Worm (Caenorhabditis elegans) whole organism, L4 larva: Measurements from ENCODE around the gene C26D10.7.

ENCODE experiments used
- F49E8.2 ChIP-seq: sonication (generic microtip); optimal IDR thresholded peaks from 2 replicates; lab custom pipeline; 2016; ENCODE audit warnings: missing compliant biosample characterization, mild to moderate bottlenecking, missing genetic modification characterization, borderline replicate concordance
- R02D3.7 ChIP-seq: fragments of 150-350 bp; sonication (generic microtip); optimal IDR thresholded peaks from 3 replicates; lab custom pipeline; 2014; ENCODE audit warnings: missing biosample characterization, missing genetic modification characterization
- Y5F2A.4 ChIP-seq: fragments of 200-800 bp; sonication (Bioruptor generic); optimal IDR thresholded peaks from 2 replicates; lab custom pipeline; 2018; ENCODE audit warnings: mild to moderate bottlenecking, missing genetic modification characterization, missing compliant biosample characterization
- Y75B8A.6 ChIP-seq: fragments of 200-800 bp; sonication (Bioruptor generic); IDR thresholded peaks from 2 replicates; pipeline ENCODE4 v1.3.6; 2022; ENCODE audit warnings: missing genetic modification reagents, missing genetic modification characterization, missing compliant biosample characterization
- ZK546.5 ChIP-seq, 2 experiments: sonication (generic microtip); optimal IDR thresholded peaks; 2 replicates each; lab custom pipeline; 2017; ENCODE audit warnings: missing biosample characterization in 2 of 2, missing genetic modification characterization in 2 of 2
- aha-1 ChIP-seq: fragments of 150-350 bp; peaks from one replicate; lab custom pipeline; 2014; ENCODE audit warnings: missing biosample characterization, missing genetic modification characterization
- attf-4 ChIP-seq: sonication (generic microtip); optimal IDR thresholded peaks from 3 replicates; lab custom pipeline; 2017; ENCODE audit warnings: missing biosample characterization, missing genetic modification characterization
- ceh-28 ChIP-seq: fragments of 150-350 bp; optimal IDR thresholded peaks from 2 replicates; lab custom pipeline; 2014; ENCODE audit warnings: missing biosample characterization, missing genetic modification reagents, missing genetic modification characterization
- ces-1 ChIP-seq: fragments of 150-350 bp; sonication (generic microtip); optimal IDR thresholded peaks from 4 replicates; lab custom pipeline; 2014; ENCODE audit warnings: missing biosample characterization, missing genetic modification reagents, missing genetic modification characterization
- daf-16 ChIP-seq, 3 experiments: sonication (generic microtip); optimal IDR thresholded peaks; 2 replicates each; lab custom pipeline; 2016 to 2017; ENCODE audit warnings: missing genetic modification characterization in 3 of 3, missing genetic modification reagents in 3 of 3, mild to moderate bottlenecking in 2 of 3, missing compliant biosample characterization in 2 of 3, missing biosample characterization in 1 of 3, moderate library complexity in 1 of 3
- daf-19 ChIP-seq: fragments of 200-800 bp; sonication (Bioruptor generic); conservative IDR thresholded peaks from 2 replicates; pipeline ENCODE4 v1.3.6; 2022; ENCODE audit warnings: missing genetic modification characterization, missing compliant biosample characterization
- dpl-1 ChIP-seq: fragments of 150-350 bp; optimal IDR thresholded peaks from 2 replicates; lab custom pipeline; 2014; ENCODE audit warnings: missing biosample characterization, missing genetic modification reagents, missing genetic modification characterization
- fkh-10 ChIP-seq: fragments of 150-350 bp; optimal IDR thresholded peaks from 2 replicates; lab custom pipeline; 2014; ENCODE audit warnings: missing biosample characterization, missing genetic modification reagents, missing genetic modification characterization
- gei-8 ChIP-seq: fragments of 200-800 bp; sonication (Bioruptor generic); optimal IDR thresholded peaks from 2 replicates; lab custom pipeline; 2018; ENCODE audit warnings: mild to moderate bottlenecking, missing genetic modification characterization, missing compliant biosample characterization
- hif-1 ChIP-seq, 2 experiments: sonication (generic microtip); optimal IDR thresholded peaks; 2 replicates each; lab custom pipeline; 2016 to 2017; ENCODE audit warnings: missing compliant biosample characterization in 2 of 2, missing genetic modification characterization in 2 of 2, missing genetic modification reagents in 2 of 2, missing genotype in 2 of 2, mild to moderate bottlenecking in 1 of 2
- hlh-30 ChIP-seq: sonication (generic microtip); optimal IDR thresholded peaks from 2 replicates; lab custom pipeline; 2017; ENCODE audit warnings: antibody characterized with exemption, mild to moderate bottlenecking, missing genetic modification characterization, missing compliant biosample characterization; ENCODE audit not compliant: insufficient read depth
- jun-1 ChIP-seq: fragments of 150-350 bp; optimal IDR thresholded peaks from 2 replicates; lab custom pipeline; 2014; ENCODE audit warnings: missing biosample characterization, missing genetic modification reagents, missing genetic modification characterization
- lin-13 ChIP-seq: fragments of 150-350 bp; optimal IDR thresholded peaks from 2 replicates; lab custom pipeline; 2014; ENCODE audit warnings: missing biosample characterization, missing genetic modification reagents, missing genetic modification characterization
- lin-15B ChIP-seq: fragments of 150-350 bp; sonication (generic microtip); optimal IDR thresholded peaks from 3 replicates; lab custom pipeline; 2014; ENCODE audit warnings: missing biosample characterization, missing genetic modification characterization
- lin-29 ChIP-seq: fragments of 200-800 bp; sonication (Bioruptor generic); IDR thresholded peaks from 2 replicates; pipeline ENCODE4 v1.3.6; 2022; ENCODE audit warnings: missing genetic modification reagents, missing genetic modification characterization, missing compliant biosample characterization
- lin-38 ChIP-seq: fragments of 200-800 bp; sonication (Bioruptor generic); IDR thresholded peaks from 2 replicates; pipeline ENCODE4 v1.3.6; 2022; ENCODE audit warnings: missing genetic modification reagents, missing genetic modification characterization, missing compliant biosample characterization
- lin-39 ChIP-seq: fragments of 150-350 bp; optimal IDR thresholded peaks from 2 replicates; lab custom pipeline; 2014; ENCODE audit warnings: missing biosample characterization, missing genetic modification reagents, missing genetic modification characterization
- lsy-2 ChIP-seq, 2 experiments: fragments of 150-350 bp in 1 of 2; sonication (generic microtip) in 1 of 2; optimal IDR thresholded peaks; 2 replicates each; lab custom pipeline; 2014 to 2017; ENCODE audit warnings: missing biosample characterization in 2 of 2, missing genetic modification characterization in 2 of 2
- mdt-29 ChIP-seq: fragments of 200-800 bp; sonication (Bioruptor generic); IDR thresholded peaks from 2 replicates; pipeline ENCODE4 v1.3.6; 2022; ENCODE audit warnings: missing genetic modification reagents, missing genetic modification characterization, missing compliant biosample characterization
- mep-1 ChIP-seq: fragments of 150-350 bp; sonication (generic microtip); optimal IDR thresholded peaks from 3 replicates; lab custom pipeline; 2014; ENCODE audit warnings: missing biosample characterization, missing genetic modification characterization
- mes-2 ChIP-seq: sonication (generic microtip); optimal IDR thresholded peaks from 2 replicates; lab custom pipeline; 2016; ENCODE audit warnings: missing genotype, mild to moderate bottlenecking, missing genetic modification characterization, missing compliant biosample characterization; ENCODE audit not compliant: poor library complexity, severe bottlenecking
- mxl-2 ChIP-seq: fragments of 200-800 bp; sonication (Bioruptor generic); conservative IDR thresholded peaks from 2 replicates; pipeline ENCODE4 v1.3.6; 2022; ENCODE audit warnings: missing genetic modification reagents, missing genetic modification characterization, missing compliant biosample characterization
- mxl-3 ChIP-seq: fragments of 200-800 bp; sonication (Bioruptor generic); optimal IDR thresholded peaks from 2 replicates; lab custom pipeline; 2018; ENCODE audit warnings: mild to moderate bottlenecking, missing genetic modification characterization, missing compliant biosample characterization
- nhr-102 ChIP-seq: sonication (generic microtip); optimal IDR thresholded peaks from 2 replicates; lab custom pipeline; 2016; ENCODE audit warnings: mild to moderate bottlenecking, missing genetic modification characterization, moderate library complexity, missing compliant biosample characterization
- nhr-11 ChIP-seq: fragments of 150-350 bp; optimal IDR thresholded peaks from 2 replicates; lab custom pipeline; 2014; ENCODE audit warnings: missing biosample characterization, missing genetic modification characterization
- nhr-42 ChIP-seq: fragments of 200-800 bp; sonication (Bioruptor generic); IDR thresholded peaks from 2 replicates; pipeline ENCODE4 v1.3.6; 2022; ENCODE audit warnings: missing genetic modification characterization, missing compliant biosample characterization
- nhr-48 ChIP-seq: sonication (generic microtip); optimal IDR thresholded peaks from 2 replicates; lab custom pipeline; 2016; ENCODE audit warnings: mild to moderate bottlenecking, missing genetic modification characterization, missing compliant biosample characterization
- nhr-77 ChIP-seq: fragments of 150-350 bp; optimal IDR thresholded peaks from 2 replicates; lab custom pipeline; 2014; ENCODE audit warnings: missing biosample characterization, missing genetic modification characterization
- pha-4 ChIP-seq, 2 experiments: fragments of 150-350 bp in 1 of 2; fragments of 200-800 bp in 1 of 2; sonication (Bioruptor generic) in 1 of 2; IDR thresholded peaks in 1 of 2; optimal IDR thresholded peaks in 1 of 2; 2 replicates each; pipeline versions ENCODE4 v1.3.6 to Lab custom; 2014 to 2022; ENCODE audit warnings: missing genetic modification characterization in 2 of 2, missing genetic modification reagents in 2 of 2, missing biosample characterization in 1 of 2, missing compliant biosample characterization in 1 of 2
- php-3 ChIP-seq: fragments of 200-800 bp; sonication (Bioruptor generic); IDR thresholded peaks from 2 replicates; pipeline ENCODE4 v1.3.6; 2022; ENCODE audit warnings: missing genetic modification reagents, missing genetic modification characterization, missing compliant biosample characterization
- rbr-2 ChIP-seq: sonication (generic microtip); optimal IDR thresholded peaks from 2 replicates; lab custom pipeline; 2016; ENCODE audit warnings: missing genotype, missing genetic modification characterization, missing compliant biosample characterization
- sdz-12 ChIP-seq: fragments of 200-800 bp; sonication (Bioruptor generic); optimal IDR thresholded peaks from 2 replicates; lab custom pipeline; 2018; ENCODE audit warnings: mild to moderate bottlenecking, missing genetic modification characterization, missing compliant biosample characterization
- spr-1 ChIP-seq: sonication (generic microtip); optimal IDR thresholded peaks from 2 replicates; lab custom pipeline; 2016; ENCODE audit warnings: mild to moderate bottlenecking, missing genetic modification characterization, missing compliant biosample characterization
- tag-97 ChIP-seq: fragments of 200-800 bp; sonication (Bioruptor generic); IDR thresholded peaks from 2 replicates; pipeline ENCODE4 v1.3.6; 2022; ENCODE audit warnings: missing genetic modification characterization, missing compliant biosample characterization
- unc-130 ChIP-seq: sonication (generic microtip); optimal IDR thresholded peaks from 2 replicates; lab custom pipeline; 2016; ENCODE audit warnings: missing genetic modification reagents, missing genetic modification characterization, missing compliant biosample characterization
- unc-39 ChIP-seq: sonication (generic microtip); optimal IDR thresholded peaks from 2 replicates; lab custom pipeline; 2017; ENCODE audit warnings: missing biosample characterization, missing genetic modification characterization
- unc-62 ChIP-seq, 3 experiments: fragments of 150-350 bp in 1 of 3; sonication (generic microtip); optimal IDR thresholded peaks in 2 of 3; peaks in 1 of 3; 1 replicate in 1 of 3; 2 replicates in 2 of 3; lab custom pipeline; 2014 to 2017; ENCODE audit warnings: missing biosample characterization in 3 of 3, missing genetic modification characterization in 3 of 3, missing genetic modification reagents in 3 of 3, missing genotype in 1 of 3
- vab-7 ChIP-seq: fragments of 200-800 bp; sonication (Bioruptor generic); IDR thresholded peaks from 2 replicates; pipeline ENCODE4 v1.3.6; 2022; ENCODE audit warnings: missing genetic modification reagents, missing genetic modification characterization, missing compliant biosample characterization
- ztf-7 ChIP-seq: fragments of 150-350 bp; optimal IDR thresholded peaks from 2 replicates; lab custom pipeline; 2014; ENCODE audit warnings: missing biosample characterization, missing genetic modification characterization

Gene C26D10.7

DNA sequence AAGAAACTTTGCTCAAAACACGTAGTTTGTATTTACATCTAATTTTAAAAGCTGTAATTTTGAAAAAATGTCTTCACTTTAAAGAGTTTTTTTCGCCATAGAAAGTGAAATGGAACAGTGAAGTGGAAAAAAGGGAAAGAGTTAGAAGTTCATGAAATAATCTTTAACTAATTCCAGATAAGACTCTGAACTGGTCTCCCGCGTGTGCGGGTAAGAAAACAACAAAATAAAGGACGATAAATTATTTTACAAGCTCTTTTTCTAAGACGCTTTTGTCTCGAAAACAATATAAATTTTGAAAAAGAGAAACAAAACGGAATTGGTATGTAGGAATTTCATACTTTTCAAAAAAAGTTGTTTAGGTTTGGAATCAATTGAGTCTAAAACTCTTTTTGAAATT is 17.0 kb upstream of the C26D10.7 start:
- peak in 1 of 2 experiments; percentile 77 for TF ChIP-seq unc-62 (GFP tag; optimal IDR thresholded peaks at IDR 0.05 in 1 of 2; lab: Kevin White, UChicago)
- no peak for TF ChIP-seq unc-62 (tag; optimal IDR thresholded peaks at IDR 0.05; lab: Kevin White, UChicago)
- TF ChIP-seq lin-39 (tag; lab: Kevin White, UChicago): no peak

DNA sequence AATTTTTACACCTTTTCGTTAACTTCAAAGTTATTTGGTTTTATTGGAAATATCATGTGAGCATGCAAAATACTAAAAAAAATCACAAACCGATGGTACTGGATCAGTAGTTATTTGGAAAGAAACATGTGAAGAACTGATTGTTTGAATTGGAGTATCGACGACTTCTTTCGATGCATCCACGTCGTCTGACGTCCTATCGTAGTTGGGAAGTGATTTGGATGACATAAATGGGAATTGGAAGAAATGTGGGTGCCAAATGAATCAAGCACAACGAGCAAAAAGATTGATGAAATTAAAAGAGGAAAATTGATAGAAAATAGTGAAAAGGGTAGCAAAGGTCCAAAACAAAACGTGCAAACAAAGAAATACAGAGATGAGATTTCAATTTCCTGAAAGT is 12.5 kb upstream of the C26D10.7 start, which contains the start of gene shw-1:
Gene shw-1 (minus strand): TSS at position 228 of the 400 bp plus-strand sequence.
- peak in 1 of 2 experiments; percentile 78 for TF ChIP-seq unc-62 (GFP tag; optimal IDR thresholded peaks at IDR 0.05 in 1 of 2; lab: Kevin White, UChicago)
- TF ChIP-seq unc-62 (tag; optimal IDR thresholded peaks at IDR 0.05; lab: Kevin White, UChicago): no peak
- peak; percentile 55 for TF ChIP-seq aha-1 (tag; lab: Kevin White, UChicago)
- TF ChIP-seq F49E8.2 (tag; lab: Kevin White, UChicago): no peak

DNA sequence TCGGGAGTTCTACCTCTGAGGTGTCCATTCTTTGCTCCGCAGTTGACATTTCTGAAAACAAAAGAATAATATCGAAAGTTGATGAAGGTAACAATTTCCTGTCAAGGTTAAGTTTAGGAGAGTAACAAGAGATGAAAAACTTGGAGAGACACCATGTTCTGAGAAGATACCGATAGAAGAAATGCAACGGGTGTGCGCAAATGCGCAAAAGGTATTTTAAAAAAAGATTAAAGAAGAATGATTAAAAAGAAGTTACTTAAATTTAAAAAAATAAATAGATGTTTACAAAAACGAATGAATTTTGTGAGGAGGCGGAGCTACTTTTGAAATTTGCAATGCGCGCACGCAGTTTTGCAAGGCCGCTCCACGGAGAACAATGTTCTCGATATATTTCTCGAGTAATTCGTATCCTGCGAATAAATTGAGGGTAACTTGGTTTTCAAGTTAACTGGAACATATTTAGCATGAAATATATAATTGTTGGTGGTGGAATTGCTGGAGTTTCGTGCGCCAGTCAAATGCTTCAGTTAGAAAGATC is 8.7 kb upstream of the C26D10.7 start, which contains the start of the genes ran-3 and C26D10.3:
Gene ran-3 (minus strand): TSS at position 51 of the 538 bp plus-strand sequence.
Gene C26D10.3 (plus strand): TSS at position 385 of the 538 bp plus-strand sequence.
- TF ChIP-seq lsy-2 (tag; optimal IDR thresholded peaks at IDR 0.05; lab: Kevin White, UChicago): peak in 1 of 2 experiments; percentile 58
- no peak for TF ChIP-seq pha-4 (GFP tag; IDR thresholded peaks at IDR 0.05; lab: Robert Waterston, UW)
- TF ChIP-seq pha-4 (tag; optimal IDR thresholded peaks at IDR 0.05; lab: Kevin White, UChicago): no peak
- no peak for TF ChIP-seq gei-8
- TF ChIP-seq daf-19 (GFP tag; lab: Robert Waterston, UW): no peak
- no peak for TF ChIP-seq Y75B8A.6 (GFP tag; lab: Robert Waterston, UW)
- TF ChIP-seq vab-7 (GFP tag; lab: Robert Waterston, UW): no peak
- no peak for TF ChIP-seq sdz-12 (GFP tag; lab: Kevin White, UChicago)
- TF ChIP-seq lin-15B (tag; lab: Kevin White, UChicago): no peak
- TF ChIP-seq dpl-1 (GFP tag; lab: Kevin White, UChicago): peak; percentile 69
- TF ChIP-seq unc-39: no peak
- no peak for TF ChIP-seq attf-4 (tag; lab: Kevin White, UChicago)
- TF ChIP-seq mep-1 (tag; lab: Kevin White, UChicago): peak; percentile 42
- TF ChIP-seq nhr-77 (tag; lab: Kevin White, UChicago): no peak
- no peak for TF ChIP-seq Y5F2A.4 (GFP tag; lab: Kevin White, UChicago)
- no peak for TF ChIP-seq hlh-30
- TF ChIP-seq mxl-3 (GFP tag; lab: Kevin White, UChicago): no peak
- no peak for TF ChIP-seq nhr-42 (GFP tag; lab: Robert Waterston, UW)
- TF ChIP-seq ZK546.5 (tag; optimal IDR thresholded peaks at IDR 0.05; lab: Kevin White, UChicago): no peak
- no peak for TF ChIP-seq ces-1
- TF ChIP-seq lin-29: no peak
- no peak for TF ChIP-seq nhr-102 (tag; lab: Kevin White, UChicago)
- no peak for TF ChIP-seq ztf-7
- TF ChIP-seq lin-38 (GFP tag; lab: Robert Waterston, UW): peak; percentile 51; the same call in 1 of the 2 replicates
- TF ChIP-seq nhr-11 (tag; lab: Kevin White, UChicago): no peak
- peak; percentile 17 for TF ChIP-seq rbr-2
- no peak for TF ChIP-seq R02D3.7
- no peak for TF ChIP-seq jun-1
- no peak for TF ChIP-seq aha-1 (tag; lab: Kevin White, UChicago)
- no peak for TF ChIP-seq tag-97 (GFP tag; lab: Robert Waterston, UW)
- TF ChIP-seq ceh-28 (tag; lab: Kevin White, UChicago): no peak
- no peak for TF ChIP-seq fkh-10 (GFP tag; lab: Kevin White, UChicago)
- TF ChIP-seq mxl-2 (GFP tag; lab: Robert Waterston, UW): no peak
- no peak for TF ChIP-seq lin-13 (GFP tag; lab: Kevin White, UChicago)
- peak in 1 of 2 experiments; percentile 13 for TF ChIP-seq hif-1 (tag; optimal IDR thresholded peaks at IDR 0.05; lab: Kevin White, UChicago)
- TF ChIP-seq spr-1 (tag; lab: Kevin White, UChicago): no peak
- TF ChIP-seq lin-39 (tag; lab: Kevin White, UChicago): no peak
- no peak for TF ChIP-seq php-3 (GFP tag; lab: Robert Waterston, UW)
- TF ChIP-seq daf-16 (GFP tag; optimal IDR thresholded peaks at IDR 0.05; lab: Kevin White, UChicago): no peak
- TF ChIP-seq daf-16 (tag; optimal IDR thresholded peaks at IDR 0.05; lab: Kevin White, UChicago): peak; percentile 62
- TF ChIP-seq unc-130: no peak
- TF ChIP-seq mes-2 (tag; lab: Kevin White, UChicago): peak; percentile 91
- no peak for TF ChIP-seq mdt-29
- no peak for TF ChIP-seq F49E8.2 (tag; lab: Kevin White, UChicago)
- TF ChIP-seq nhr-48: no peak
